Fruit fly (Drosophila melanogaster): ENCODE measurements around the gene CG7582.

DNA sequence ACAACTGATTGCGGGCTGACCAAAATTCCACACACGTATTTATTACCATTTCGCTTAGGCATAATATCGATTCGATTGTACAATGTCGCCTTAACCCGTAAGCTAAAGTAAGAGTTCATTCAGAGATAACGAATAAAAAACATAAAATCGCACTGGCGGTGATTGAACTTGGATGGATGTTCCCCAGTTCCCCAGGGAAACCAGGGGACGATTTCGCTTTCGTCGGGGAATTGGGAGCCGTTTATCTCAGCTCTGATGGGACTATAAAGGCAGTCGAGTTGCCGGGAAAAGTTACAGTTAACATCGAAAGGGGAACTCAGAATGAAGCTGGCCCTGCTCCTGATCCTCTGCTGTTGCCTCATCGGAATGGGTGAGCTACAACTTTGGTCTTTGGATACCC is 40.2 kb upstream of the CG7582 start, which contains the start of gene CG34296:
- TF ChIP-seq h (optimal IDR thresholded peaks at IDR 0.05) (no peak), Sin3A (optimal IDR thresholded peaks at IDR 0.05) (no peak), psq (optimal IDR thresholded peaks at IDR 0.05) (no peak), Myc (optimal IDR thresholded peaks at IDR 0.05) (no peak), ttk (optimal IDR thresholded peaks at IDR 0.05) (no peak), insv (optimal IDR thresholded peaks at IDR 0.05) (no peak)
